Fruit fly (Drosophila melanogaster) whole organism, embryonic: Measurements from ENCODE around the gene Acp76A.

Experiments
- Aef1 ChIP-seq: fragments of 200-800 bp; sonication (Bioruptor generic); IDR thresholded peaks from 3 replicates; pipeline ENCODE4 v1.3.6; 2022; ENCODE audit warnings: missing biosample characterization, missing genetic modification characterization
- Blimp-1 ChIP-seq: fragments of 200-800 bp; sonication (Bioruptor generic); optimal IDR thresholded peaks from 3 replicates; lab custom pipeline; 2018; ENCODE audit warnings: missing biosample characterization, missing genetic modification characterization, mild to moderate bottlenecking, moderate library complexity, missing genetic modification reagents
- CG11398 ChIP-seq: fragments of 200-800 bp; sonication (Bioruptor generic); optimal IDR thresholded peaks from 2 replicates; lab custom pipeline; 2016; ENCODE audit warnings: missing biosample characterization, missing genetic modification characterization
- CG11696 ChIP-seq: fragments of 200-800 bp; sonication (Bioruptor generic); IDR thresholded peaks from 2 replicates; pipeline ENCODE4 v1.3.6; 2022; ENCODE audit warnings: missing biosample characterization, missing genetic modification characterization
- CG2202 ChIP-seq: fragments of 200-800 bp; sonication (Bioruptor generic); optimal IDR thresholded peaks from 2 replicates; lab custom pipeline; 2018; ENCODE audit warnings: missing biosample characterization, mild to moderate bottlenecking, missing genetic modification characterization
- CG2875 ChIP-seq: fragments of 200-800 bp; sonication (Bioruptor generic); optimal IDR thresholded peaks from 2 replicates; lab custom pipeline; 2017; ENCODE audit warnings: missing biosample characterization, mild to moderate bottlenecking, missing genetic modification characterization, missing genetic modification reagents
- CG33557 ChIP-seq: fragments of 200-800 bp; sonication (Bioruptor generic); optimal IDR thresholded peaks from 2 replicates; lab custom pipeline; 2019; ENCODE audit warnings: missing biosample characterization, mild to moderate bottlenecking, missing genetic modification characterization, moderate library complexity
- CG5953 ChIP-seq: fragments of 200-800 bp; sonication (Bioruptor generic); IDR thresholded peaks from 2 replicates; pipeline ENCODE4 v1.3.6; 2022; ENCODE audit warnings: missing biosample characterization, missing genetic modification characterization
- CG6272 ChIP-seq: fragments of 200-800 bp; sonication (Bioruptor generic); IDR thresholded peaks from 2 replicates; pipeline ENCODE4 v1.3.6; 2022; ENCODE audit warnings: missing biosample characterization, missing genetic modification characterization
- CG7357 ChIP-seq: fragments of 200-800 bp; sonication (Bioruptor generic); IDR thresholded peaks from 3 replicates; pipeline ENCODE4 v1.3.6; 2022; ENCODE audit warnings: missing biosample characterization, missing genetic modification characterization
- CG7556 ChIP-seq: fragments of 200-800 bp; sonication (Bioruptor generic); optimal IDR thresholded peaks from 2 replicates; lab custom pipeline; 2017; ENCODE audit warnings: missing biosample characterization, mild to moderate bottlenecking, missing genetic modification characterization
- CoRest ChIP-seq: fragments of 200-800 bp; sonication (Bioruptor generic); optimal IDR thresholded peaks from 3 replicates; lab custom pipeline; 2018; ENCODE audit warnings: missing biosample characterization, mild to moderate bottlenecking, missing genetic modification characterization, moderate library complexity
- Elba2 ChIP-seq: fragments of 200-800 bp; sonication (Bioruptor generic); optimal IDR thresholded peaks from 3 replicates; lab custom pipeline; 2016; ENCODE audit warnings: missing biosample characterization, missing genetic modification characterization
- HLHmδ ChIP-seq: fragments of 200-800 bp; sonication (Bioruptor generic); optimal IDR thresholded peaks from 2 replicates; lab custom pipeline; 2018; ENCODE audit warnings: missing biosample characterization, mild to moderate bottlenecking, missing genetic modification characterization, moderate library complexity
- HmgD ChIP-seq: fragments of 200-800 bp; sonication (Bioruptor generic); optimal IDR thresholded peaks from 3 replicates; lab custom pipeline; 2016; ENCODE audit warnings: missing biosample characterization, missing genetic modification characterization
- HmgZ ChIP-seq: fragments of 200-800 bp; sonication (Bioruptor generic); optimal IDR thresholded peaks from 2 replicates; lab custom pipeline; 2018; ENCODE audit warnings: missing biosample characterization, mild to moderate bottlenecking, missing genetic modification characterization
- Hmr ChIP-seq: fragments of 200-800 bp; sonication (Bioruptor generic); optimal IDR thresholded peaks from 3 replicates; lab custom pipeline; 2017; ENCODE audit warnings: mild to moderate bottlenecking, missing biosample characterization, missing genetic modification reagents, missing genetic modification characterization
- Hmx ChIP-seq: fragments of 200-800 bp; sonication (Bioruptor generic); optimal IDR thresholded peaks from 2 replicates; lab custom pipeline; 2016; ENCODE audit warnings: missing biosample characterization, missing genetic modification characterization
- Jarid2 ChIP-seq: fragments of 200-800 bp; sonication (Bioruptor generic); optimal IDR thresholded peaks from 3 replicates; lab custom pipeline; 2017; ENCODE audit warnings: mild to moderate bottlenecking, missing biosample characterization, missing genetic modification reagents, missing genetic modification characterization
- NfI ChIP-seq: fragments of 200-800 bp; sonication (Bioruptor generic); optimal IDR thresholded peaks from 3 replicates; lab custom pipeline; 2018; ENCODE audit warnings: missing biosample characterization, mild to moderate bottlenecking, missing genetic modification characterization, moderate library complexity
- Sry-δ ChIP-seq: fragments of 200-800 bp; sonication (Bioruptor generic); optimal IDR thresholded peaks from 2 replicates; lab custom pipeline; 2016; ENCODE audit warnings: missing biosample characterization, missing genetic modification characterization
- Ssrp ChIP-seq: fragments of 200-800 bp; sonication (Bioruptor generic); optimal IDR thresholded peaks from 2 replicates; lab custom pipeline; 2018; ENCODE audit warnings: missing biosample characterization, mild to moderate bottlenecking, missing genetic modification characterization, moderate library complexity
- Stat92E ChIP-seq, 3 experiments: fragments of >200 bp in 2 of 3; fragments of 200-800 bp in 1 of 3; sonication (Bioruptor generic) in 1 of 3; optimal IDR thresholded peaks; 2 replicates each; lab custom pipeline; 2017 to 2019; ENCODE audit warnings: missing biosample characterization in 3 of 3, missing genetic modification characterization in 3 of 3, mild to moderate bottlenecking in 1 of 3, moderate library complexity in 1 of 3
- TFAM ChIP-seq: fragments of 200-800 bp; sonication (Bioruptor generic); optimal IDR thresholded peaks from 2 replicates; lab custom pipeline; 2017; ENCODE audit warnings: missing biosample characterization, missing genetic modification characterization, inconsistent platforms
- amos ChIP-seq: fragments of 200-800 bp; sonication (Bioruptor generic); IDR thresholded peaks from 2 replicates; pipeline ENCODE4 v1.3.6; 2022; ENCODE audit warnings: missing biosample characterization, missing genetic modification characterization; ENCODE audit not compliant: partially characterized antibody
- bsh ChIP-seq, 2 experiments: fragments of 200-800 bp; sonication (Bioruptor generic); optimal IDR thresholded peaks; 2 replicates each; lab custom pipeline; 2017 to 2018; ENCODE audit warnings: mild to moderate bottlenecking in 2 of 2, missing biosample characterization in 2 of 2, missing genetic modification characterization in 2 of 2, moderate library complexity in 1 of 2
- cato ChIP-seq: fragments of 200-800 bp; sonication (Bioruptor generic); optimal IDR thresholded peaks from 2 replicates; lab custom pipeline; 2016; ENCODE audit warnings: missing biosample characterization, missing genetic modification characterization, borderline replicate concordance
- crc ChIP-seq: fragments of 200-800 bp; sonication (Bioruptor generic); optimal IDR thresholded peaks from 2 replicates; lab custom pipeline; 2016; ENCODE audit warnings: missing biosample characterization, missing genetic modification characterization
- dati ChIP-seq: fragments of 200-800 bp; sonication (Bioruptor generic); IDR thresholded peaks from 2 replicates; pipeline ENCODE4 v1.3.6; 2022; ENCODE audit warnings: missing biosample characterization, missing genetic modification characterization
- dm ChIP-seq: fragments of 200-800 bp; sonication (Bioruptor generic); optimal IDR thresholded peaks from 3 replicates; lab custom pipeline; 2016; ENCODE audit warnings: missing biosample characterization, missing genetic modification characterization
- eve ChIP-seq, 2 experiments: fragments of >200 bp; optimal IDR thresholded peaks; 2 replicates each; lab custom pipeline; 2017; ENCODE audit warnings: missing biosample characterization in 2 of 2, missing genetic modification characterization in 2 of 2
- fd102C ChIP-seq: fragments of 200-800 bp; sonication (Bioruptor generic); optimal IDR thresholded peaks from 2 replicates; lab custom pipeline; 2018; ENCODE audit warnings: missing biosample characterization, mild to moderate bottlenecking, missing genetic modification characterization, moderate library complexity
- gfzf ChIP-seq: fragments of 200-800 bp; sonication (Bioruptor generic); optimal IDR thresholded peaks from 2 replicates; lab custom pipeline; 2016; ENCODE audit warnings: missing biosample characterization, mild to moderate bottlenecking, missing genetic modification characterization, moderate library complexity
- grau ChIP-seq: fragments of 200-800 bp; optimal IDR thresholded peaks from 3 replicates; lab custom pipeline; 2019; ENCODE audit warnings: missing biosample characterization, mild to moderate bottlenecking, missing genetic modification characterization, moderate library complexity
- gsb-n ChIP-seq: fragments of 200-800 bp; sonication (Bioruptor generic); optimal IDR thresholded peaks from 3 replicates; lab custom pipeline; 2018; ENCODE audit warnings: missing biosample characterization, mild to moderate bottlenecking, missing genetic modification characterization
- her ChIP-seq: fragments of 200-800 bp; sonication (Bioruptor generic); optimal IDR thresholded peaks from 2 replicates; lab custom pipeline; 2016; ENCODE audit warnings: missing biosample characterization, missing genetic modification characterization
- jing ChIP-seq: fragments of 200-800 bp; sonication (Bioruptor generic); optimal IDR thresholded peaks from 2 replicates; lab custom pipeline; 2018; ENCODE audit warnings: missing biosample characterization, mild to moderate bottlenecking, missing genetic modification characterization
- knrl ChIP-seq: fragments of 200-800 bp; sonication (Bioruptor generic); IDR thresholded peaks from 3 replicates; pipeline ENCODE4 v1.3.6; 2022; ENCODE audit warnings: missing biosample characterization, missing genetic modification characterization; ENCODE audit not compliant: partially characterized antibody
- mirr ChIP-seq: fragments of 200-800 bp; sonication (Bioruptor generic); optimal IDR thresholded peaks from 3 replicates; lab custom pipeline; 2018; ENCODE audit warnings: missing biosample characterization, mild to moderate bottlenecking, missing genetic modification characterization
- nmo ChIP-seq: fragments of 200-800 bp; sonication (Bioruptor generic); optimal IDR thresholded peaks from 2 replicates; lab custom pipeline; 2018; ENCODE audit warnings: missing biosample characterization, mild to moderate bottlenecking, missing genetic modification characterization, moderate library complexity
- oc ChIP-seq: fragments of 200-800 bp; sonication (Bioruptor generic); optimal IDR thresholded peaks from 2 replicates; lab custom pipeline; 2018; ENCODE audit warnings: missing biosample characterization, mild to moderate bottlenecking, missing genetic modification characterization, moderate library complexity
- pb ChIP-seq: fragments of 200-800 bp; sonication (Bioruptor generic); optimal IDR thresholded peaks from 3 replicates; lab custom pipeline; 2016; ENCODE audit warnings: missing biosample characterization, missing genetic modification characterization
- ro ChIP-seq: fragments of 200-800 bp; sonication (Bioruptor generic); IDR thresholded peaks from 2 replicates; pipeline ENCODE4 v1.3.6; 2022; ENCODE audit warnings: missing biosample characterization, missing genetic modification characterization
- sc ChIP-seq, 3 experiments: fragments of >200 bp in 2 of 3; fragments of 200-800 bp in 1 of 3; sonication (Bioruptor generic) in 1 of 3; optimal IDR thresholded peaks; 2 replicates in 2 of 3; 3 replicates in 1 of 3; lab custom pipeline; 2017; ENCODE audit warnings: mild to moderate bottlenecking in 1 of 3, missing biosample characterization in 1 of 3, missing genetic modification characterization in 1 of 3, missing genetic modification reagents in 1 of 3
- sisA ChIP-seq: fragments of 200-800 bp; sonication (Bioruptor generic); IDR thresholded peaks from 2 replicates; pipeline ENCODE4 v1.3.6; 2022; ENCODE audit warnings: missing biosample characterization, missing genetic modification characterization
- toy ChIP-seq: fragments of 200-800 bp; sonication (Bioruptor generic); IDR thresholded peaks from 2 replicates; pipeline ENCODE4 v1.3.6; 2022; ENCODE audit warnings: missing biosample characterization, missing genetic modification characterization
- tup ChIP-seq: fragments of 200-800 bp; sonication (Bioruptor generic); optimal IDR thresholded peaks from 2 replicates; lab custom pipeline; 2016; ENCODE audit warnings: missing biosample characterization, mild to moderate bottlenecking, missing genetic modification characterization, moderate library complexity
- wek ChIP-seq: fragments of 200-800 bp; sonication (Bioruptor generic); optimal IDR thresholded peaks from 3 replicates; lab custom pipeline; 2018; ENCODE audit warnings: missing biosample characterization, mild to moderate bottlenecking, missing genetic modification characterization, moderate library complexity

The Acp76A gene

dm6 chr3L:19041665-19042385, 10.0 kb downstream of the Acp76A start:
- TF ChIP-seq HLHmδ (no peak), dati (GFP tag; lab: Robert Waterston, UW) (no peak), Sry-δ (GFP tag; lab: Kevin White, UChicago) (no peak), CoRest (tag; lab: Kevin White, UChicago) (peak; percentile 35), gsb-n (peak; percentile 42), fd102C (GFP tag; lab: Kevin White, UChicago) (no peak), crc (GFP tag; lab: Kevin White, UChicago) (no peak), CG2875 (GFP tag; lab: Kevin White, UChicago) (peak; percentile 47), nmo (GFP tag; lab: Kevin White, UChicago) (peak; percentile 41), Stat92E (GFP tag; optimal IDR thresholded peaks at IDR 0.05; lab: Kevin White, UChicago) (no peak), Ssrp (peak; percentile 35), HmgZ (tag; lab: Kevin White, UChicago) (no peak), CG7357 (GFP tag; lab: Robert Waterston, UW) (no peak), CG7556 (GFP tag; lab: Kevin White, UChicago) (peak; percentile 47), tup (no peak), dm (GFP tag; lab: Kevin White, UChicago) (no peak), sc (optimal IDR thresholded peaks at IDR 0.05; lab: Kevin White, UChicago) (no peak), sc (GFP tag; optimal IDR thresholded peaks at IDR 0.05; lab: Kevin White, UChicago) (peak; percentile 26), her (GFP tag; lab: Kevin White, UChicago) (no peak), jing (GFP tag; lab: Kevin White, UChicago) (no peak), Elba2 (no peak), oc (tag; lab: Kevin White, UChicago) (peak; percentile 97), wek (GFP tag; lab: Kevin White, UChicago) (no peak), Aef1 (no peak), ro (GFP tag; lab: Robert Waterston, UW) (no peak), Hmx (GFP tag; lab: Kevin White, UChicago) (no peak), grau (tag; lab: Kevin White, UChicago) (peak; percentile 10), CG2202 (tag; lab: Kevin White, UChicago) (no peak), sisA (GFP tag; lab: Robert Waterston, UW) (peak; percentile 18; the same call in 1 of the 2 replicates), mirr (GFP tag; lab: Kevin White, UChicago) (no peak), bsh (GFP tag; optimal IDR thresholded peaks at IDR 0.05; lab: Kevin White, UChicago) (peak; percentile 40 to 80), NfI (GFP tag; lab: Kevin White, UChicago) (no peak), Hmr (GFP tag; lab: Kevin White, UChicago) (no peak), CG11696 (GFP tag; lab: Robert Waterston, UW) (no peak), CG5953 (GFP tag; lab: Robert Waterston, UW) (no peak), TFAM (GFP tag; lab: Kevin White, UChicago) (no peak), amos (no peak), gfzf (no peak), CG33557 (GFP tag; lab: Kevin White, UChicago) (peak; percentile 15), Jarid2 (no peak), knrl (GFP tag; lab: Robert Waterston, UW) (no peak), cato (GFP tag; lab: Kevin White, UChicago) (no peak), eve (GFP tag; optimal IDR thresholded peaks at IDR 0.05; lab: Kevin White, UChicago) (peak in 1 of 2 experiments; percentile 74), CG11398 (GFP tag; lab: Kevin White, UChicago) (no peak), Blimp-1 (GFP tag; lab: Kevin White, UChicago) (peak; percentile 19), toy (GFP tag; lab: Robert Waterston, UW) (no peak), HmgD (no peak), pb (GFP tag; lab: Kevin White, UChicago) (no peak), CG6272 (no peak)
